Fruit fly (Drosophila melanogaster) whole organism, pupa: ENCODE results near the gene CG15021.

ENCODE experiments used
- CG10348 ChIP-seq: fragments of 200-800 bp; sonication (Bioruptor generic); IDR thresholded peaks from 2 replicates; pipeline ENCODE4 v1.3.6; 2022; ENCODE audit warnings: missing biosample characterization, missing genetic modification characterization
- CG12605 ChIP-seq: fragments of 200-800 bp; sonication (Bioruptor generic); IDR thresholded peaks from 2 replicates; pipeline ENCODE4 v1.3.6; 2022; ENCODE audit warnings: missing biosample characterization, missing genetic modification characterization
- CG4496 ChIP-seq: fragments of 200-800 bp; sonication (Bioruptor generic); IDR thresholded peaks from 3 replicates; pipeline ENCODE4 v1.3.6; 2022; ENCODE audit warnings: missing biosample characterization, missing genetic modification characterization
- CG9948 ChIP-seq: fragments of 200-800 bp; sonication (Bioruptor generic); optimal IDR thresholded peaks from 2 replicates; lab custom pipeline; 2018; ENCODE audit warnings: missing biosample characterization, mild to moderate bottlenecking, missing genetic modification characterization, moderate library complexity
- fd96Ca ChIP-seq: fragments of 200-800 bp; sonication (Bioruptor generic); IDR thresholded peaks from 3 replicates; pipeline ENCODE4 v1.3.6; 2022; ENCODE audit warnings: missing biosample characterization, missing genetic modification characterization

- TF ChIP-seq CG4496 (GFP tag; lab: Robert Waterston, UW) (no peak), fd96Ca (no peak), CG10348 (GFP tag; lab: Robert Waterston, UW) (no peak), CG12605 (GFP tag; lab: Robert Waterston, UW) (no peak), CG9948 (tag; lab: Kevin White, UChicago) (no peak)
These were observed 47.4 kb upstream of the CG15021 start for dm6 chr3L:4389104-4389503.
